Worm (Caenorhabditis elegans) whole organism, midembryonic: ENCODE results near the gene snt-7.

Source experiments
- T22C8.4 ChIP-seq: fragments of 200-800 bp; sonication (Bioruptor generic); IDR thresholded peaks from 2 replicates; pipeline ENCODE4 v1.3.6; 2022; ENCODE audit warnings: missing genetic modification characterization, missing compliant biosample characterization
- cog-1 ChIP-seq: sonication (generic microtip); optimal IDR thresholded peaks from 2 replicates; lab custom pipeline; 2016; ENCODE audit warnings: missing genetic modification characterization, missing compliant biosample characterization
- flt-1 ChIP-seq: fragments of 200-800 bp; sonication (Bioruptor generic); IDR thresholded peaks from 2 replicates; pipeline ENCODE4 v1.3.6; 2022; ENCODE audit warnings: missing genetic modification characterization, missing compliant biosample characterization
- klf-2 ChIP-seq: fragments of 200-800 bp; sonication (Bioruptor generic); conservative IDR thresholded peaks from 2 replicates; pipeline ENCODE4 v1.3.6; 2022; ENCODE audit warnings: missing genetic modification reagents, missing genetic modification characterization, missing compliant biosample characterization
- med-1 ChIP-seq: sonication (generic microtip); optimal IDR thresholded peaks from 2 replicates; lab custom pipeline; 2017; ENCODE audit warnings: missing genetic modification characterization, mild to moderate bottlenecking, missing compliant biosample characterization, antibody characterized with exemption, missing genetic modification reagents; ENCODE audit not compliant: insufficient read depth
- ref-1 ChIP-seq: fragments of 200-800 bp; sonication (Bioruptor generic); conservative IDR thresholded peaks from 2 replicates; pipeline ENCODE4 v1.3.6; 2022; ENCODE audit warnings: missing genetic modification reagents, missing genetic modification characterization, missing compliant biosample characterization
- tab-1 ChIP-seq: fragments of 200-800 bp; sonication (Bioruptor generic); IDR thresholded peaks from 2 replicates; pipeline ENCODE4 v1.3.6; 2022; ENCODE audit warnings: missing genetic modification characterization, missing compliant biosample characterization
- ztf-23 ChIP-seq: fragments of 200-800 bp; sonication (Bioruptor generic); IDR thresholded peaks from 2 replicates; pipeline ENCODE4 v1.3.6; 2022; ENCODE audit warnings: missing genetic modification reagents, missing genetic modification characterization, missing compliant biosample characterization
- ztf-29 ChIP-seq: fragments of 200-800 bp; sonication (Bioruptor generic); IDR thresholded peaks from 2 replicates; pipeline ENCODE4 v1.3.6; 2022; ENCODE audit warnings: missing genetic modification reagents, missing genetic modification characterization, missing compliant biosample characterization

Gene snt-7

ce11 chrX:15224128-15224527, 25.2 kb upstream of the snt-7 start:
- no peak for TF ChIP-seq flt-1 (GFP tag; lab: Robert Waterston, UW)
- TF ChIP-seq klf-2 (GFP tag; lab: Robert Waterston, UW) = no peak
- TF ChIP-seq cog-1 (tag; lab: Kevin White, UChicago) = no peak
- TF ChIP-seq med-1 (GFP tag; lab: Kevin White, UChicago) = no peak
- TF ChIP-seq ref-1 (GFP tag; lab: Robert Waterston, UW) = no peak
- TF ChIP-seq ztf-29 (GFP tag; lab: Robert Waterston, UW) = no peak
- TF ChIP-seq tab-1 (GFP tag; lab: Robert Waterston, UW) = no peak
- TF ChIP-seq T22C8.4 (GFP tag; lab: Robert Waterston, UW) = no peak
- no peak for TF ChIP-seq ztf-23 (GFP tag; lab: Robert Waterston, UW)

- no peak for TF ChIP-seq klf-2 (GFP tag; lab: Robert Waterston, UW)
- no peak for TF ChIP-seq ztf-29 (GFP tag; lab: Robert Waterston, UW)
- no peak for TF ChIP-seq flt-1 (GFP tag; lab: Robert Waterston, UW)
Measured at ce11 chrX:15222789-15223188, 23.8 kb upstream of the snt-7 start.

- TF ChIP-seq med-1 (GFP tag; lab: Kevin White, UChicago) (no peak), tab-1 (GFP tag; lab: Robert Waterston, UW) (no peak), cog-1 (tag; lab: Kevin White, UChicago) (no peak), ref-1 (GFP tag; lab: Robert Waterston, UW) (no peak), ztf-29 (GFP tag; lab: Robert Waterston, UW) (no peak), klf-2 (GFP tag; lab: Robert Waterston, UW) (no peak), flt-1 (GFP tag; lab: Robert Waterston, UW) (no peak), ztf-23 (GFP tag; lab: Robert Waterston, UW) (no peak), T22C8.4 (GFP tag; lab: Robert Waterston, UW) (no peak)
Measured at ce11 chrX:15221865-15222551, 23.1 kb upstream of the snt-7 start.

ce11 chrX:15221107-15221506, 22.2 kb upstream of the snt-7 start:
- no peak for TF ChIP-seq ref-1 (GFP tag; lab: Robert Waterston, UW)
- TF ChIP-seq tab-1 (GFP tag; lab: Robert Waterston, UW) = no peak
- TF ChIP-seq ztf-29 (GFP tag; lab: Robert Waterston, UW) = no peak
- no peak for TF ChIP-seq ztf-23 (GFP tag; lab: Robert Waterston, UW)
- no peak for TF ChIP-seq flt-1 (GFP tag; lab: Robert Waterston, UW)
- TF ChIP-seq klf-2 (GFP tag; lab: Robert Waterston, UW) = no peak
- TF ChIP-seq med-1 (GFP tag; lab: Kevin White, UChicago) = no peak
- TF ChIP-seq cog-1 (tag; lab: Kevin White, UChicago) = no peak

ce11 chrX:15215272-15215671, 16.3 kb upstream of the snt-7 start:
- no peak for TF ChIP-seq med-1 (GFP tag; lab: Kevin White, UChicago)

ce11 chrX:15213182-15213829, 14.4 kb upstream of the snt-7 start, which contains the start of the genes H03A11.13 and famk-1:
H03A11.13 (minus strand) TSS chrX:15213232.
famk-1 (minus strand) TSS chrX:15213259.
- TF ChIP-seq flt-1 (GFP tag; lab: Robert Waterston, UW) = no peak
- no peak for TF ChIP-seq ref-1 (GFP tag; lab: Robert Waterston, UW)

- TF ChIP-seq ref-1 (GFP tag; lab: Robert Waterston, UW) (0 out of 2 replicates have a peak, but pooled peaks have one; percentile 13), klf-2 (GFP tag; lab: Robert Waterston, UW) (no peak), flt-1 (GFP tag; lab: Robert Waterston, UW) (peak; percentile 79), tab-1 (GFP tag; lab: Robert Waterston, UW) (no peak; the same call in none of the 2 replicates), ztf-29 (GFP tag; lab: Robert Waterston, UW) (no peak), cog-1 (tag; lab: Kevin White, UChicago) (no peak), ztf-23 (GFP tag; lab: Robert Waterston, UW) (0 out of 2 replicates have a peak, but pooled peaks have one; percentile 49), med-1 (GFP tag; lab: Kevin White, UChicago) (no peak), T22C8.4 (GFP tag; lab: Robert Waterston, UW) (peak; percentile 28; the same call in 1 of the 2 replicates)
Measured at ce11 chrX:15200720-15201119, 1.8 kb upstream of the snt-7 start.

- TF ChIP-seq flt-1 (GFP tag; lab: Robert Waterston, UW) (no peak), cog-1 (tag; lab: Kevin White, UChicago) (no peak), ref-1 (GFP tag; lab: Robert Waterston, UW) (no peak), klf-2 (GFP tag; lab: Robert Waterston, UW) (no peak), ztf-23 (GFP tag; lab: Robert Waterston, UW) (no peak), med-1 (GFP tag; lab: Kevin White, UChicago) (no peak), T22C8.4 (GFP tag; lab: Robert Waterston, UW) (no peak), tab-1 (GFP tag; lab: Robert Waterston, UW) (no peak), ztf-29 (GFP tag; lab: Robert Waterston, UW) (no peak)
Measured at ce11 chrX:15200146-15200545, 1.2 kb upstream of the snt-7 start.

ce11 chrX:15194283-15194682, 4.7 kb downstream of the snt-7 start, which contains the start of gene phat-6:
phat-6 (minus strand) TSS chrX:15194383.
- no peak for TF ChIP-seq ref-1 (GFP tag; lab: Robert Waterston, UW)
- TF ChIP-seq med-1 (GFP tag; lab: Kevin White, UChicago) = no peak
- no peak for TF ChIP-seq tab-1 (GFP tag; lab: Robert Waterston, UW)
- TF ChIP-seq ztf-29 (GFP tag; lab: Robert Waterston, UW) = no peak
- TF ChIP-seq flt-1 (GFP tag; lab: Robert Waterston, UW) = no peak
